Worm (Caenorhabditis elegans) whole organism, L1 larva: Measurements from ENCODE around the gene bet-2.

ENCODE experiments used
- aha-1 ChIP-seq: fragments of 150-350 bp; optimal IDR thresholded peaks from 2 replicates; lab custom pipeline; 2014; ENCODE audit warnings: missing biosample characterization, missing genetic modification characterization
- aly-2 ChIP-seq: fragments of 150-350 bp; optimal IDR thresholded peaks from 2 replicates; lab custom pipeline; 2014; ENCODE audit warnings: missing biosample characterization, missing genetic modification characterization
- ama-1 ChIP-seq: fragments of 150-350 bp; optimal IDR thresholded peaks from 2 replicates; lab custom pipeline; 2014
- blmp-1 ChIP-seq: fragments of 150-350 bp; optimal IDR thresholded peaks from 2 replicates; lab custom pipeline; 2014; ENCODE audit warnings: missing biosample characterization, missing genetic modification characterization
- ceh-63 ChIP-seq: fragments of 200-800 bp; sonication (Bioruptor generic); optimal IDR thresholded peaks from 2 replicates; lab custom pipeline; 2018; ENCODE audit warnings: mild to moderate bottlenecking, missing genetic modification characterization, missing compliant biosample characterization
- ceh-8 ChIP-seq: fragments of 200-800 bp; sonication (Bioruptor generic); optimal IDR thresholded peaks from 2 replicates; lab custom pipeline; 2018; ENCODE audit warnings: mild to moderate bottlenecking, missing genetic modification characterization, moderate library complexity, missing compliant biosample characterization
- ceh-82 ChIP-seq, 3 experiments: fragments of 150-350 bp in 1 of 3; sonication (generic microtip) in 2 of 3; optimal IDR thresholded peaks; 2 replicates each; lab custom pipeline; 2014 to 2017; ENCODE audit warnings: missing biosample characterization in 3 of 3, missing genetic modification characterization in 3 of 3
- dpl-1 ChIP-seq, 3 experiments: fragments of 150-350 bp in 2 of 3; sonication (generic microtip) in 1 of 3; optimal IDR thresholded peaks; 2 replicates each; lab custom pipeline; 2014 to 2017; ENCODE audit warnings: missing biosample characterization in 3 of 3, missing genetic modification characterization in 3 of 3, missing genetic modification reagents in 3 of 3
- efl-1 ChIP-seq, 4 experiments: fragments of 150-350 bp; optimal IDR thresholded peaks in 3 of 4; peaks in 1 of 4; 1 replicate in 1 of 4; 2 replicates in 3 of 4; lab custom pipeline; 2014; ENCODE audit warnings: missing biosample characterization in 2 of 4, missing genetic modification characterization in 2 of 4, missing genetic modification reagents in 2 of 4
- egl-13 ChIP-seq: sonication (generic microtip); optimal IDR thresholded peaks from 2 replicates; lab custom pipeline; 2016; ENCODE audit warnings: missing genotype, missing genetic modification reagents, missing genetic modification characterization, missing compliant biosample characterization
- egl-27 ChIP-seq, 2 experiments: fragments of 150-350 bp in 1 of 2; sonication (generic microtip); optimal IDR thresholded peaks; 3 replicates each; lab custom pipeline; 2017 to 2018; ENCODE audit warnings: missing biosample characterization in 2 of 2, missing genetic modification characterization in 2 of 2, missing genetic modification reagents in 2 of 2
- elt-2 ChIP-seq: sonication (generic microtip); optimal IDR thresholded peaks from 2 replicates; lab custom pipeline; 2016; ENCODE audit warnings: missing genetic modification characterization, mild to moderate bottlenecking, inconsistent platforms, missing compliant biosample characterization, missing genetic modification reagents
- elt-3 ChIP-seq, 6 experiments: fragments of 150-350 bp in 1 of 6; sonication (generic microtip); optimal IDR thresholded peaks; 2 replicates each; lab custom pipeline; 2017 to 2018; ENCODE audit warnings: missing biosample characterization in 6 of 6, missing genetic modification characterization in 6 of 6, inconsistent platforms in 1 of 6
- fkh-8 ChIP-seq: sonication (generic microtip); optimal IDR thresholded peaks from 2 replicates; lab custom pipeline; 2016; ENCODE audit warnings: mild to moderate bottlenecking, missing genetic modification characterization, missing compliant biosample characterization
- fos-1 ChIP-seq: fragments of 150-350 bp; optimal IDR thresholded peaks from 2 replicates; lab custom pipeline; 2014; ENCODE audit warnings: missing biosample characterization, missing genetic modification characterization
- hlh-17 ChIP-seq: fragments of 200-800 bp; sonication (Bioruptor generic); optimal IDR thresholded peaks from 2 replicates; lab custom pipeline; 2018; ENCODE audit warnings: missing genetic modification characterization, mild to moderate bottlenecking, missing compliant biosample characterization, moderate library complexity, borderline replicate concordance
- hpl-2 ChIP-seq: fragments of 150-350 bp; optimal IDR thresholded peaks from 2 replicates; lab custom pipeline; 2014; ENCODE audit warnings: missing biosample characterization, missing genetic modification reagents, missing genetic modification characterization
- lin-13 ChIP-seq: fragments of 150-350 bp; optimal IDR thresholded peaks from 2 replicates; lab custom pipeline; 2014; ENCODE audit warnings: missing biosample characterization, missing genetic modification reagents, missing genetic modification characterization
- lin-14 ChIP-seq: fragments of 200-800 bp; sonication (Bioruptor generic); optimal IDR thresholded peaks from 2 replicates; lab custom pipeline; 2018; ENCODE audit warnings: mild to moderate bottlenecking, missing genetic modification characterization, moderate library complexity, missing compliant biosample characterization
- lin-15B ChIP-seq: fragments of 150-350 bp; sonication (generic microtip); optimal IDR thresholded peaks from 3 replicates; lab custom pipeline; 2014; ENCODE audit warnings: missing biosample characterization, missing genetic modification characterization
- lin-35 ChIP-seq, 2 experiments: fragments of 150-350 bp; optimal IDR thresholded peaks; 2 replicates each; lab custom pipeline; 2014; ENCODE audit warnings: missing biosample characterization in 2 of 2, missing genetic modification characterization in 2 of 2, missing genetic modification reagents in 2 of 2
- lin-39 ChIP-seq: fragments of 150-350 bp; optimal IDR thresholded peaks from 2 replicates; lab custom pipeline; 2014; ENCODE audit warnings: missing biosample characterization, missing genetic modification reagents, missing genetic modification characterization
- lsy-2 ChIP-seq, 2 experiments: fragments of 150-350 bp; optimal IDR thresholded peaks; 2 replicates each; lab custom pipeline; 2014; ENCODE audit warnings: missing biosample characterization in 2 of 2, missing genetic modification characterization in 2 of 2
- mab-9 ChIP-seq: fragments of 200-800 bp; sonication (Bioruptor generic); IDR thresholded peaks from 2 replicates; pipeline ENCODE4 v1.3.6; 2022; ENCODE audit warnings: missing genetic modification reagents, missing genetic modification characterization, missing compliant biosample characterization
- mdl-1 ChIP-seq, 2 experiments: fragments of 150-350 bp; optimal IDR thresholded peaks; 2 replicates each; lab custom pipeline; 2014 to 2017; ENCODE audit warnings: missing biosample characterization in 2 of 2, missing genetic modification characterization in 2 of 2, inconsistent platforms in 1 of 2
- mep-1 ChIP-seq: fragments of 150-350 bp; optimal IDR thresholded peaks from 2 replicates; lab custom pipeline; 2014; ENCODE audit warnings: missing biosample characterization, missing genetic modification characterization
- nhr-11 ChIP-seq: fragments of 150-350 bp; optimal IDR thresholded peaks from 2 replicates; lab custom pipeline; 2014; ENCODE audit warnings: missing biosample characterization, missing genetic modification characterization
- nhr-12 ChIP-seq: sonication (generic microtip); optimal IDR thresholded peaks from 2 replicates; lab custom pipeline; 2017; ENCODE audit warnings: missing biosample characterization, missing genetic modification characterization
- nhr-19 ChIP-seq: fragments of 200-800 bp; sonication (Bioruptor generic); conservative IDR thresholded peaks from 2 replicates; pipeline ENCODE4 v1.3.6; 2022; ENCODE audit warnings: missing genetic modification characterization, missing compliant biosample characterization
- nhr-20 ChIP-seq: sonication (generic microtip); optimal IDR thresholded peaks from 2 replicates; lab custom pipeline; 2016; ENCODE audit warnings: mild to moderate bottlenecking, missing genetic modification characterization, missing compliant biosample characterization
- nhr-237 ChIP-seq: fragments of 150-350 bp; optimal IDR thresholded peaks from 2 replicates; lab custom pipeline; 2014; ENCODE audit warnings: missing biosample characterization, missing genetic modification characterization
- nhr-47 ChIP-seq: sonication (generic microtip); optimal IDR thresholded peaks from 2 replicates; lab custom pipeline; 2016; ENCODE audit warnings: mild to moderate bottlenecking, missing genetic modification characterization, moderate library complexity, missing compliant biosample characterization
- nhr-76 ChIP-seq: sonication (generic microtip); optimal IDR thresholded peaks from 2 replicates; lab custom pipeline; 2017; ENCODE audit warnings: missing biosample characterization, missing genetic modification characterization
- nhr-77 ChIP-seq: fragments of 150-350 bp; optimal IDR thresholded peaks from 2 replicates; lab custom pipeline; 2014; ENCODE audit warnings: missing biosample characterization, missing genetic modification characterization
- nhr-84 ChIP-seq: sonication (generic microtip); optimal IDR thresholded peaks from 2 replicates; lab custom pipeline; 2017; ENCODE audit warnings: missing biosample characterization, missing genetic modification characterization
- nhr-85 ChIP-seq: sonication (generic microtip); peaks from one replicate; lab custom pipeline; 2016; ENCODE audit warnings: missing genetic modification characterization, inconsistent platforms, missing compliant biosample characterization
- nhr-90 ChIP-seq: sonication (generic microtip); optimal IDR thresholded peaks from 2 replicates; lab custom pipeline; 2016; ENCODE audit warnings: mild to moderate bottlenecking, missing genetic modification characterization, missing compliant biosample characterization; ENCODE audit not compliant: poor library complexity
- pag-3 ChIP-seq: sonication (generic microtip); optimal IDR thresholded peaks from 2 replicates; lab custom pipeline; 2017; ENCODE audit warnings: missing genetic modification characterization, mild to moderate bottlenecking, missing compliant biosample characterization, antibody characterized with exemption, borderline replicate concordance; ENCODE audit not compliant: insufficient read depth
- pax-3 ChIP-seq: fragments of 200-800 bp; sonication (Bioruptor generic); optimal IDR thresholded peaks from 2 replicates; lab custom pipeline; 2018; ENCODE audit warnings: mild to moderate bottlenecking, missing genetic modification characterization, moderate library complexity, missing compliant biosample characterization
- pqm-1 ChIP-seq: sonication (generic microtip); optimal IDR thresholded peaks from 3 replicates; lab custom pipeline; 2017; ENCODE audit warnings: missing biosample characterization, missing genetic modification characterization
- skn-1 ChIP-seq: fragments of 150-350 bp; optimal IDR thresholded peaks from 2 replicates; lab custom pipeline; 2014; ENCODE audit warnings: missing biosample characterization, missing genetic modification characterization
- snpc-4 ChIP-seq: fragments of 150-350 bp; optimal IDR thresholded peaks from 2 replicates; lab custom pipeline; 2014; ENCODE audit warnings: missing biosample characterization, missing genetic modification characterization
- snu-23 ChIP-seq: sonication (generic microtip); optimal IDR thresholded peaks from 2 replicates; lab custom pipeline; 2016; ENCODE audit warnings: missing genetic modification characterization, missing compliant biosample characterization
- sox-4 ChIP-seq: sonication (generic microtip); optimal IDR thresholded peaks from 2 replicates; lab custom pipeline; 2016; ENCODE audit warnings: missing genetic modification characterization, missing compliant biosample characterization
- tbx-2 ChIP-seq: sonication (generic microtip); optimal IDR thresholded peaks from 2 replicates; lab custom pipeline; 2016; ENCODE audit warnings: missing genetic modification characterization, missing compliant biosample characterization
- unc-130 ChIP-seq: fragments of 150-350 bp; optimal IDR thresholded peaks from 2 replicates; lab custom pipeline; 2017; ENCODE audit warnings: missing biosample characterization, missing genetic modification characterization, inconsistent platforms
- unc-30 ChIP-seq: sonication (generic microtip); optimal IDR thresholded peaks from 2 replicates; lab custom pipeline; 2017; ENCODE audit warnings: missing biosample characterization, missing genetic modification characterization
- xbp-1 ChIP-seq: sonication (generic microtip); optimal IDR thresholded peaks from 2 replicates; lab custom pipeline; 2016; ENCODE audit warnings: missing genetic modification characterization, missing compliant biosample characterization

bet-2 gene

DNA sequence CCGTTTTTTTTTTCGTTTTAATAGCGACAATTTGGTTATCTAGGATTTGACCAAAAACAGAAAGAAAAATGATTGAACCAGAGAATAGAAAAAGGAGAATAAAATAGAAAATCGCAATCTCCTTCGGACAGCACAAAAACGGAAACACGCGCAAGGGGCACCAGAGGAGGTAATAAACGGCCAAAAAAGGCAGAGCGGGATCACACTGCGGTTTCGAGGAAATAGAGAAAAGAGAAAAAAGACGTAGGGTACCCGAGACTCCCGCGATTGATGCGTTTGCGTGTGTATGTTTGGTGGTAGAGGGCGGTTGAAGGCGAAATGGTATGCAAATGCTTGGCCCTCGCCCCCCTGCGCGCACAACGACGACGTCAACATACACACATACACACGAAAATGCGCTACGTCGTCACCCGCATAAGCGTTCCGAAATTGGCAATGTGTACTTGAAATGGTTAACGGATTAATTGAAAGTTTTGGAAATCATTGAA lies 27.4 kb downstream of the bet-2 start:
- TF ChIP-seq nhr-84 (no peak), egl-27 (tag; optimal IDR thresholded peaks at IDR 0.05; lab: Kevin White, UChicago) (no peak), ceh-82 (tag; optimal IDR thresholded peaks at IDR 0.05; lab: Kevin White, UChicago) (no peak), snu-23 (GFP tag; lab: Kevin White, UChicago) (peak; percentile 37), ama-1 (lab: Kevin White, UChicago) (no peak), aha-1 (tag; lab: Kevin White, UChicago) (no peak), nhr-85 (tag; lab: Kevin White, UChicago) (peak; percentile 80), mab-9 (GFP tag; lab: Robert Waterston, UW) (0 out of 2 replicates have a peak, but pooled peaks have one; percentile 31), dpl-1 (GFP tag; optimal IDR thresholded peaks at IDR 0.05; lab: Kevin White, UChicago) (no peak), ceh-63 (GFP tag; lab: Kevin White, UChicago) (no peak), nhr-20 (tag; lab: Kevin White, UChicago) (peak; percentile 9), tbx-2 (tag; lab: Kevin White, UChicago) (peak; percentile 14), nhr-11 (tag; lab: Kevin White, UChicago) (no peak), fos-1 (tag; lab: Kevin White, UChicago) (no peak), xbp-1 (tag; lab: Kevin White, UChicago) (peak; percentile 6), mdl-1 (tag; optimal IDR thresholded peaks at IDR 0.05; lab: Kevin White, UChicago) (no peak), lsy-2 (tag; optimal IDR thresholded peaks at IDR 0.05; lab: Kevin White, UChicago) (no peak), elt-2 (tag; lab: Kevin White, UChicago) (no peak), blmp-1 (tag; lab: Kevin White, UChicago) (peak; percentile 64), lin-39 (no peak), lin-14 (peak; percentile 61), snpc-4 (tag; lab: Kevin White, UChicago) (no peak)

DNA sequence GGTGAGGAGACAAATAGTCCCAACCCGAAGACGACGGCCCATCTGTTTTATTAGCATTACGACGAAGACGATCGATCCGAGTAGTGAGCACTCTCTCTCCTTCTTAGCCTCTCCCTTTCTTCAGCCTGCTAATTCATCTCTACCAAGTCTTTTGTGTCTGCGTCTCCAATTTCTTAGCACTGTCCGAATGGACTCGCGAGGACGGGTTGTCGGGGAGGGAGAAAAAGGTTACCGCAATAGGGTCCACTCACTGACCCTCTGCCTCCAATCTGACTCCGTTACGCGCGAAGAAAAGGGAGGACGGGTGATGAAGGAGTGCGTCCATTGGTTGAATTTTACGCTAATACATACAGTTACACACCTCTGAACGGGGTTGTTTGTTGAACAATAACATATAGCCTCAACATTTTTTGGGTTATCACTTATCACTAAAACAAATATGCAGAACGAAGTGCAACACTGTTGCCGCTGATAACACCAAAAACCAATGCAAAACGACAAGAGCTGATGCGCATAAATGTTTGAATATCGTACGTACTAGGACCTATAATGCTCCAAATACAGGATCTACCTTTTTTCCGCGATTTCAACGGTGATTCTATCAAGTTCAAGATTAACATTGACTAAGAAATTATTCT lies 28.6 kb downstream of the bet-2 start:
- TF ChIP-seq lin-15B (tag; lab: Kevin White, UChicago) (no peak), mdl-1 (tag; optimal IDR thresholded peaks at IDR 0.05; lab: Kevin White, UChicago) (no peak), skn-1 (tag; lab: Kevin White, UChicago) (no peak), unc-130 (tag; lab: Kevin White, UChicago) (no peak), mep-1 (tag; lab: Kevin White, UChicago) (peak; percentile 15), nhr-77 (tag; lab: Kevin White, UChicago) (no peak), elt-3 (tag; optimal IDR thresholded peaks at IDR 0.05; lab: Kevin White, UChicago) (no peak), lin-35 (GFP tag; optimal IDR thresholded peaks at IDR 0.05; lab: Kevin White, UChicago) (no peak), nhr-237 (tag; lab: Kevin White, UChicago) (no peak), snu-23 (GFP tag; lab: Kevin White, UChicago) (peak; percentile 39), nhr-85 (tag; lab: Kevin White, UChicago) (no peak), blmp-1 (tag; lab: Kevin White, UChicago) (no peak), pag-3 (tag; lab: Kevin White, UChicago) (no peak), nhr-76 (no peak), nhr-11 (tag; lab: Kevin White, UChicago) (no peak), ama-1 (lab: Kevin White, UChicago) (no peak), tbx-2 (tag; lab: Kevin White, UChicago) (peak; percentile 48), hlh-17 (GFP tag; lab: Kevin White, UChicago) (no peak), sox-4 (tag; lab: Kevin White, UChicago) (no peak), nhr-90 (tag; lab: Kevin White, UChicago) (no peak), unc-30 (no peak), pax-3 (tag; lab: Kevin White, UChicago) (no peak), aly-2 (tag; lab: Kevin White, UChicago) (no peak), xbp-1 (tag; lab: Kevin White, UChicago) (peak; percentile 26), ceh-82 (tag; optimal IDR thresholded peaks at IDR 0.05; lab: Kevin White, UChicago) (peak in 2 of 3 experiments; percentile 50 to 51), ceh-8 (GFP tag; lab: Kevin White, UChicago) (peak; percentile 14), pqm-1 (tag; lab: Kevin White, UChicago) (no peak), efl-1 (optimal IDR thresholded peaks at IDR 0.05; lab: Kevin White, UChicago) (peak; percentile 15 to 36), efl-1 (GFP tag; optimal IDR thresholded peaks at IDR 0.05 in 1 of 2; lab: Kevin White, UChicago) (no peak), elt-2 (tag; lab: Kevin White, UChicago) (peak; percentile 43), lin-14 (peak; percentile 71), fkh-8 (no peak), egl-13 (tag; lab: Kevin White, UChicago) (no peak), nhr-19 (0 out of 2 replicates have a peak, but pooled peaks have one; percentile 9), nhr-47 (tag; lab: Kevin White, UChicago) (peak; percentile 26), nhr-12 (tag; lab: Kevin White, UChicago) (no peak), hpl-2 (GFP tag; lab: Kevin White, UChicago) (no peak), lin-13 (GFP tag; lab: Kevin White, UChicago) (no peak)
